Fruit fly (Drosophila melanogaster): ENCODE data around the gene CG13623.

DNA sequence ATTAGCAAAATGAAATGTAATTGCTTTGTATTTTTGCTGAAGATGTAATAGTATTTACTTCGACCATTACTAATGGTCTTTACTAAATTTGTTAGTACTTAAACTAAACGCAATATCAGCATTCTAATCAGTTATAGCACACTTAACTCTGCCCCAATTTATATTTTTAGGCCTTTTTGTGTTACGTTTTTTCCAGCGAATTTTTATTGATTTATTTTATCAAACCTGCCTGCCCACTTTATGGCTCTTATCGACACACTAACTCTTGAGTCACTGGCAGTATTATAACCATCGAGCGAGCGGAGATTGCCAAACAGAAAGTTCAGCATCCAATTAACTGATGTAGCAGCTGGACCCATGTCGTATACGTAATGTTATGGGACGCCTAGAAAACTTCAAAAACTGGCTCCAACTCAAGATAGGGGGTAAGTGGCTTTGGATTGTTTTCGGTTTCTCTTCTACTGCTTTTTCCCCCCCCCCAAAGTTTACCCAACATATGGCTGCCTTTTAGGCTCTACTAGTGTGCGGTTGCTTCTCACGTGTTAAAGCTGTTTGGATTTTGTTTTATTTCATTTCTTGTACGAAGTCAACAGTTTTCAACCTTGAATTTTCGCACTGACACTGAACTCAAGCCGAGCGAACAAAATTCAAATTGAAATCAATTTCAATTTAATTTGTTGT lies 39.5 kb upstream of the CG13623 start:
- TF ChIP-seq CG14655 (GFP tag; optimal IDR thresholded peaks at IDR 0.05) (no peak), Snoo (tag; optimal IDR thresholded peaks at IDR 0.05) (no peak), CG15710 (tag; optimal IDR thresholded peaks at IDR 0.05) (no peak), CG10348 (GFP tag; IDR thresholded peaks at IDR 0.05) (no peak)

All from whole organism, pupa.